Fruit fly (Drosophila melanogaster): ENCODE results near the gene RpS14b.

Gene RpS14b

dm6 chrX:7911983-7912630, 22.6 kb upstream of the RpS14b start, which contains the start of gene snz (continued):
- peak; percentile 47 for TF ChIP-seq CG13624 (GFP tag; optimal IDR thresholded peaks at IDR 0.05)
- peak; percentile 88 for TF ChIP-seq Dref (GFP tag; IDR thresholded peaks at IDR 0.05)
- peak; percentile 54; the same call in 1 of the 2 replicates for TF ChIP-seq GATAe (GFP tag; conservative IDR thresholded peaks at IDR 0.05)
- no peak for TF ChIP-seq dysf (GFP tag; IDR thresholded peaks at IDR 0.05)
- no peak for TF ChIP-seq eve (GFP tag; optimal IDR thresholded peaks at IDR 0.05)
- peak; percentile 47; the same call in 1 of the 3 replicates for TF ChIP-seq CG34422 (GFP tag; IDR thresholded peaks at IDR 0.05)
- peak; percentile 52; the same call in 1 of the 2 replicates for TF ChIP-seq MBD-R2 (GFP tag; IDR thresholded peaks at IDR 0.05)
- no peak for TF ChIP-seq Spps (tag; optimal IDR thresholded peaks at IDR 0.05)
- TF ChIP-seq pfk (GFP tag; optimal IDR thresholded peaks at IDR 0.05) = peak; percentile 67
- TF ChIP-seq org-1 (GFP tag; optimal IDR thresholded peaks at IDR 0.05) = no peak
- no peak for TF ChIP-seq CG18599 (GFP tag; optimal IDR thresholded peaks at IDR 0.05)
- TF ChIP-seq CG17612 (GFP tag; IDR thresholded peaks at IDR 0.05) = no peak
- TF ChIP-seq gce (GFP tag; IDR thresholded peaks at IDR 0.05) = no peak
- no peak for TF ChIP-seq Abd-B (GFP tag; optimal IDR thresholded peaks at IDR 0.05)
- TF ChIP-seq CG34376 (GFP tag; optimal IDR thresholded peaks at IDR 0.05) = peak; percentile 97
- TF ChIP-seq Dll (GFP tag; IDR thresholded peaks at IDR 0.05; ENCODE audit: partially characterized antibody) = peak; percentile 77
- TF ChIP-seq slp2 (GFP tag; optimal IDR thresholded peaks at IDR 0.05) = no peak
- TF ChIP-seq Dek (tag; optimal IDR thresholded peaks at IDR 0.05) = no peak
- no peak for TF ChIP-seq chn (GFP tag; optimal IDR thresholded peaks at IDR 0.05)
- TF ChIP-seq Nf-YC (tag; optimal IDR thresholded peaks at IDR 0.05) = peak; percentile 50
- peak; percentile 74 for TF ChIP-seq Scr (GFP tag; IDR thresholded peaks at IDR 0.05; ENCODE audit: partially characterized antibody)
- peak; percentile 83 for TF ChIP-seq mirr (GFP tag; optimal IDR thresholded peaks at IDR 0.05)
- no peak for TF ChIP-seq pan (optimal IDR thresholded peaks at IDR 0.05)
- TF ChIP-seq pan (GFP tag; optimal IDR thresholded peaks at IDR 0.05 in 1 of 2, IDR thresholded peaks at IDR 0.05 in 1 of 2) = peak in 1 of 2 experiments; percentile 19
- TF ChIP-seq CG6254 (GFP tag; optimal IDR thresholded peaks at IDR 0.05) = no peak
- peak; percentile 78; the same call in 1 of the 2 replicates for TF ChIP-seq amos (GFP tag; IDR thresholded peaks at IDR 0.05; ENCODE audit: partially characterized antibody)
- TF ChIP-seq Sin3A (optimal IDR thresholded peaks at IDR 0.05) = peak; percentile 8
- TF ChIP-seq CG17359 (tag; optimal IDR thresholded peaks at IDR 0.05) = no peak
- no peak for TF ChIP-seq grau (tag; optimal IDR thresholded peaks at IDR 0.05)
- no peak for TF ChIP-seq tll (GFP tag; optimal IDR thresholded peaks at IDR 0.05)
- TF ChIP-seq Rfx (GFP tag; IDR thresholded peaks at IDR 0.05) = peak; percentile 55
- peak; percentile 94 for TF ChIP-seq Deaf1 (tag; optimal IDR thresholded peaks at IDR 0.05)
- peak; percentile 50 for TF ChIP-seq CG10543 (GFP tag; optimal IDR thresholded peaks at IDR 0.05)
- peak; percentile 81 for TF ChIP-seq CG6791 (GFP tag; IDR thresholded peaks at IDR 0.05; ENCODE audit: partially characterized antibody)
- peak; percentile 10 for TF ChIP-seq caup (GFP tag; optimal IDR thresholded peaks at IDR 0.05; ENCODE audit: severe bottlenecking)
- no peak for TF ChIP-seq Hr51 (GFP tag; optimal IDR thresholded peaks at IDR 0.05)
- no peak for TF ChIP-seq Bteb2 (GFP tag; optimal IDR thresholded peaks at IDR 0.05)
- TF ChIP-seq CG5245 (GFP tag; optimal IDR thresholded peaks at IDR 0.05) = no peak
- no peak for TF ChIP-seq zfh2 (GFP tag; optimal IDR thresholded peaks at IDR 0.05)
- no peak for TF ChIP-seq CG10959 (GFP tag; IDR thresholded peaks at IDR 0.05)
- peak; percentile 57; the same call in 2 of the 3 replicates for TF ChIP-seq knrl (GFP tag; IDR thresholded peaks at IDR 0.05; ENCODE audit: partially characterized antibody)
- 0 out of 3 replicates have a peak, but pooled peaks have one; percentile 26 for TF ChIP-seq ci (GFP tag; IDR thresholded peaks at IDR 0.05)
- TF ChIP-seq CG15479 (GFP tag; optimal IDR thresholded peaks at IDR 0.05) = peak; percentile 48
- TF ChIP-seq hth (optimal IDR thresholded peaks at IDR 0.05) = no peak
- no peak for TF ChIP-seq stc (GFP tag; IDR thresholded peaks at IDR 0.05)
- no peak for TF ChIP-seq Aef1 (GFP tag; IDR thresholded peaks at IDR 0.05)
- TF ChIP-seq klu (GFP tag; IDR thresholded peaks at IDR 0.05) = no peak
- peak; percentile 44 for TF ChIP-seq CG2712 (tag; optimal IDR thresholded peaks at IDR 0.05)
- TF ChIP-seq HLHmδ (GFP tag; optimal IDR thresholded peaks at IDR 0.05) = no peak
